Comparison of ENCODE assay signal across 1 fruit fly cellular context in the genomic region with DNA sequence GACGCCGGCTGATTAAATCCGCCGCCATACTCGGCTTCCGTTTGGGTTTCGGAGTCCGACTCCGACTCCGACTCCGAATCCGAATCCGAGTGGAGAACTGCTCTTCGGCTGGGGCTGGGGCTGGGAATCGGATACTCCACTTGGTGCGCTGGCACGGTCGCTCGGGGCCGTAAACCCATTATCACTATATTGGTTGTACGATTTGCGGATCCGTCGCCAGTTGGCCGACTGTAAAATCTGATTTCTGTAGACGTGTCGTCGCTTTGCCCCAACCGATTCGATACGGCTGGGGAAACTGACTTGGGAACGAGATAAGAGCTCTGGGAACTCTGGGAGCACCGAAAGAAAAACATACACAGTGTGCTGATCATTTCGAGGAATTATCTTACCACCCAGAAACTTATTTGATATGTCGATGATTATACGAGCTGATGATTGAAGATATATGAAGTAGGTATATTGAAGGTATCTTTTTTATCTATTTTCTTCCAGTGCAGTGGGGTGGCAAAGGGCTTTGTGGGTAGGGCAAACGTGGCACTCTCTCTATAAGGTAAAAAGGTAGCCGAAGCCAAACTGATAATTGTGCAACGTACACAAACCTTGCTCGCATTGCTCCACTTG.
TF ChIP-seq lines count a peak whose summit lies in the region.

No protein-coding gene starts in this region.

TF ChIP-seq in whole organism, embryonic, 481 proteins besides CTCF, POLR2A, EP300 and RAD21 (continued from another document):
- TF ChIP-seq mam (GFP tag; optimal IDR thresholded peaks at IDR 0.05; lab: Kevin White, UChicago): peak; percentile 57
- no peak for TF ChIP-seq CG3065 (GFP tag; optimal IDR thresholded peaks at IDR 0.05; lab: Kevin White, UChicago)
- TF ChIP-seq CG17568 (GFP tag; optimal IDR thresholded peaks at IDR 0.05; lab: Kevin White, UChicago): no peak
- TF ChIP-seq Dfd (GFP tag; optimal IDR thresholded peaks at IDR 0.05; lab: Kevin White, UChicago): no peak
- TF ChIP-seq Elba2 (GFP tag; optimal IDR thresholded peaks at IDR 0.05; lab: Kevin White, UChicago): no peak
- no peak for TF ChIP-seq CG7745 (tag; optimal IDR thresholded peaks at IDR 0.05; lab: Kevin White, UChicago)
- TF ChIP-seq cg (GFP tag; optimal IDR thresholded peaks at IDR 0.05; lab: Kevin White, UChicago): no peak
- TF ChIP-seq Antp (GFP tag; optimal IDR thresholded peaks at IDR 0.05; lab: Kevin White, UChicago): peak; percentile 43
- TF ChIP-seq CG34422 (GFP tag; IDR thresholded peaks at IDR 0.05; lab: Robert Waterston, UW): peak; percentile 16; the same call in 1 of the 3 replicates
- 0 out of 3 replicates have a peak, but pooled peaks have one; percentile 30 for TF ChIP-seq CG2889 (GFP tag; IDR thresholded peaks at IDR 0.05; lab: Robert Waterston, UW)
- peak; percentile 38; the same call in 1 of the 2 replicates for TF ChIP-seq CG31441 (GFP tag; IDR thresholded peaks at IDR 0.05; lab: Robert Waterston, UW)
- TF ChIP-seq sna (GFP tag; IDR thresholded peaks at IDR 0.05; lab: Robert Waterston, UW; ENCODE audit: partially characterized antibody): no peak
- no peak for TF ChIP-seq CG6254 (GFP tag; optimal IDR thresholded peaks at IDR 0.05; lab: Kevin White, UChicago)
- no peak for TF ChIP-seq CG12236 (GFP tag; optimal IDR thresholded peaks at IDR 0.05; lab: Kevin White, UChicago)
- TF ChIP-seq Med (GFP tag; lab: Kevin White, UChicago): peak; percentile 80
- peak; percentile 57 for TF ChIP-seq chn (GFP tag; optimal IDR thresholded peaks at IDR 0.05; lab: Kevin White, UChicago)
- TF ChIP-seq Hsf (GFP tag; optimal IDR thresholded peaks at IDR 0.05; lab: Kevin White, UChicago): peak; percentile 53
- peak; percentile 7 for TF ChIP-seq CG34376 (GFP tag; optimal IDR thresholded peaks at IDR 0.05; lab: Kevin White, UChicago)
- peak; percentile 64 for TF ChIP-seq E2f1 (GFP tag; IDR thresholded peaks at IDR 0.05; lab: Robert Waterston, UW)
- no peak for TF ChIP-seq CG4404 (GFP tag; IDR thresholded peaks at IDR 0.05; lab: Robert Waterston, UW)
- TF ChIP-seq CG2202 (tag; optimal IDR thresholded peaks at IDR 0.05; lab: Kevin White, UChicago): no peak
- TF ChIP-seq CG15514 (GFP tag; optimal IDR thresholded peaks at IDR 0.05; lab: Kevin White, UChicago): peak; percentile 13
- peak; percentile 75; the same call in 1 of the 2 replicates for TF ChIP-seq Atf6 (GFP tag; IDR thresholded peaks at IDR 0.05; lab: Robert Waterston, UW)
- peak; percentile 30 for TF ChIP-seq CG1602 (GFP tag; optimal IDR thresholded peaks at IDR 0.05; lab: Kevin White, UChicago)
- TF ChIP-seq ems (GFP tag; optimal IDR thresholded peaks at IDR 0.05; lab: Kevin White, UChicago): peak; percentile 15
- no peak for TF ChIP-seq pita (GFP tag; optimal IDR thresholded peaks at IDR 0.05; lab: Kevin White, UChicago)
- peak; percentile 50 for TF ChIP-seq CG9817 (tag; optimal IDR thresholded peaks at IDR 0.05; lab: Kevin White, UChicago)
- TF ChIP-seq CG12744 (GFP tag; optimal IDR thresholded peaks at IDR 0.05; lab: Kevin White, UChicago): no peak
- TF ChIP-seq cwo (GFP tag; optimal IDR thresholded peaks at IDR 0.05; lab: Kevin White, UChicago): peak; percentile 27
- TF ChIP-seq slp2 (GFP tag; optimal IDR thresholded peaks at IDR 0.05; lab: Kevin White, UChicago): no peak
- no peak for TF ChIP-seq sob (GFP tag; IDR thresholded peaks at IDR 0.05; lab: Robert Waterston, UW)
- TF ChIP-seq sens-2 (GFP tag; IDR thresholded peaks at IDR 0.05; lab: Robert Waterston, UW): no peak
- TF ChIP-seq CG18619 (GFP tag; optimal IDR thresholded peaks at IDR 0.05; lab: Kevin White, UChicago): peak; percentile 8
- peak; percentile 73 for TF ChIP-seq otp (GFP tag; IDR thresholded peaks at IDR 0.05; lab: Robert Waterston, UW)
- TF ChIP-seq stc (GFP tag; IDR thresholded peaks at IDR 0.05; lab: Robert Waterston, UW): peak; percentile 52
TF ChIP-seq in whole organism, embryonic: peak in this region for 223.
